Fruit fly (Drosophila melanogaster) whole organism, embryonic: ENCODE measurements around the gene CG31233.

ENCODE experiments used
- Adf1 ChIP-seq: fragments of 200-800 bp; sonication (Bioruptor generic); IDR thresholded peaks from 2 replicates; pipeline ENCODE4 v1.3.6; 2022; ENCODE audit warnings: missing biosample characterization, missing genetic modification characterization
- C15 ChIP-seq: fragments of 200-800 bp; sonication (Bioruptor generic); IDR thresholded peaks from 3 replicates; pipeline ENCODE4 v1.3.6; 2022; ENCODE audit warnings: missing biosample characterization, missing genetic modification characterization
- CG12236 ChIP-seq: fragments of 200-800 bp; sonication (Bioruptor generic); optimal IDR thresholded peaks from 2 replicates; lab custom pipeline; 2016; ENCODE audit warnings: missing biosample characterization, missing genetic modification characterization
- CG1233 ChIP-seq: fragments of 200-800 bp; sonication (Bioruptor generic); optimal IDR thresholded peaks from 4 replicates; lab custom pipeline; 2018; ENCODE audit warnings: missing biosample characterization, mild to moderate bottlenecking, missing genetic modification characterization
- CG13424 ChIP-seq: fragments of 200-800 bp; sonication (Bioruptor generic); optimal IDR thresholded peaks from 2 replicates; lab custom pipeline; 2019; ENCODE audit warnings: missing biosample characterization, mild to moderate bottlenecking, missing genetic modification characterization, moderate library complexity
- CG14667 ChIP-seq: fragments of 200-800 bp; sonication (Bioruptor generic); IDR thresholded peaks from 2 replicates; pipeline ENCODE4 v1.3.6; 2022; ENCODE audit warnings: missing biosample characterization, missing genetic modification characterization
- CG14965 ChIP-seq: fragments of 200-800 bp; sonication (Bioruptor generic); optimal IDR thresholded peaks from 2 replicates; lab custom pipeline; 2016; ENCODE audit warnings: missing biosample characterization, missing genetic modification characterization, borderline replicate concordance
- CG15011 ChIP-seq: fragments of 200-800 bp; sonication (Bioruptor generic); optimal IDR thresholded peaks from 3 replicates; lab custom pipeline; 2018; ENCODE audit warnings: missing biosample characterization, mild to moderate bottlenecking, missing genetic modification characterization
- CG1602 ChIP-seq: fragments of 200-800 bp; sonication (Bioruptor generic); optimal IDR thresholded peaks from 3 replicates; lab custom pipeline; 2016; ENCODE audit warnings: missing biosample characterization, missing genetic modification characterization
- CG17361 ChIP-seq: fragments of 200-800 bp; sonication (Bioruptor generic); IDR thresholded peaks from 3 replicates; pipeline ENCODE4 v1.3.6; 2022; ENCODE audit warnings: missing biosample characterization, missing genetic modification characterization
- CG17802 ChIP-seq: fragments of 200-800 bp; sonication (Bioruptor generic); optimal IDR thresholded peaks from 2 replicates; lab custom pipeline; 2018; ENCODE audit warnings: missing biosample characterization, mild to moderate bottlenecking, missing genetic modification characterization, moderate library complexity
- CG17912 ChIP-seq: fragments of 200-800 bp; sonication (Bioruptor generic); optimal IDR thresholded peaks from 2 replicates; lab custom pipeline; 2018; ENCODE audit warnings: missing biosample characterization, mild to moderate bottlenecking, missing genetic modification characterization
- CG18011 ChIP-seq: fragments of 200-800 bp; sonication (Bioruptor generic); optimal IDR thresholded peaks from 2 replicates; lab custom pipeline; 2017; ENCODE audit warnings: missing biosample characterization, missing genetic modification characterization, mild to moderate bottlenecking, moderate library complexity, missing genotype
- CG2199 ChIP-seq: fragments of 200-800 bp; sonication (Bioruptor generic); IDR thresholded peaks from 3 replicates; pipeline ENCODE4 v1.3.6; 2022; ENCODE audit warnings: missing biosample characterization, missing genetic modification characterization
- CG2712 ChIP-seq: fragments of 200-800 bp; optimal IDR thresholded peaks from 3 replicates; lab custom pipeline; 2019; ENCODE audit warnings: missing biosample characterization, mild to moderate bottlenecking, missing genetic modification characterization, moderate library complexity
- CG30403 ChIP-seq: fragments of 200-800 bp; sonication (Bioruptor generic); optimal IDR thresholded peaks from 3 replicates; lab custom pipeline; 2016; ENCODE audit warnings: missing biosample characterization, missing genetic modification characterization
- CG31388 ChIP-seq: fragments of 200-800 bp; sonication (Bioruptor generic); optimal IDR thresholded peaks from 2 replicates; lab custom pipeline; 2016; ENCODE audit warnings: missing biosample characterization, missing genetic modification characterization
- CG33213 ChIP-seq: fragments of 200-800 bp; sonication (Bioruptor generic); optimal IDR thresholded peaks from 3 replicates; lab custom pipeline; 2016; ENCODE audit warnings: missing biosample characterization, missing genetic modification characterization
- CG34422 ChIP-seq: fragments of 200-800 bp; sonication (Bioruptor generic); IDR thresholded peaks from 3 replicates; pipeline ENCODE4 v1.3.6; 2022; ENCODE audit warnings: missing biosample characterization, missing genetic modification characterization
- CG3726 ChIP-seq: fragments of 200-800 bp; sonication (Bioruptor generic); IDR thresholded peaks from 3 replicates; pipeline ENCODE4, ENCODE4 v1.3.6; 2022; ENCODE audit warnings: missing biosample characterization, missing genetic modification characterization
- CG3995 ChIP-seq: fragments of 200-800 bp; sonication (Bioruptor generic); optimal IDR thresholded peaks from 3 replicates; lab custom pipeline; 2016; ENCODE audit warnings: missing biosample characterization, missing genetic modification characterization
- CG4404 ChIP-seq: fragments of 200-800 bp; sonication (Bioruptor generic); IDR thresholded peaks from 2 replicates; pipeline ENCODE4 v1.3.6; 2022; ENCODE audit warnings: missing biosample characterization, missing genetic modification characterization
- CG5245 ChIP-seq: fragments of 200-800 bp; sonication (Bioruptor generic); optimal IDR thresholded peaks from 3 replicates; lab custom pipeline; 2016; ENCODE audit warnings: missing biosample characterization, missing genetic modification characterization
- CG7928 ChIP-seq: fragments of 200-800 bp; sonication (Bioruptor generic); optimal IDR thresholded peaks from 2 replicates; lab custom pipeline; 2017; ENCODE audit warnings: missing biosample characterization, mild to moderate bottlenecking, missing genetic modification characterization
- CG8765 ChIP-seq: fragments of 200-800 bp; sonication (Bioruptor generic); IDR thresholded peaks from 2 replicates; pipeline ENCODE4 v1.3.6; 2022; ENCODE audit warnings: missing biosample characterization, missing genetic modification characterization
- CG9817 ChIP-seq: fragments of 200-800 bp; sonication (Bioruptor generic); optimal IDR thresholded peaks from 2 replicates; lab custom pipeline; 2018; ENCODE audit warnings: missing biosample characterization, mild to moderate bottlenecking, missing genetic modification characterization, moderate library complexity
- CG9876 ChIP-seq: fragments of 200-800 bp; sonication (Bioruptor generic); optimal IDR thresholded peaks from 2 replicates; lab custom pipeline; 2016; ENCODE audit warnings: missing biosample characterization, missing genetic modification characterization
- Camta ChIP-seq: fragments of 200-800 bp; sonication (Bioruptor generic); optimal IDR thresholded peaks from 2 replicates; lab custom pipeline; 2016; ENCODE audit warnings: missing biosample characterization, missing genetic modification characterization
- Dek ChIP-seq: fragments of 200-800 bp; sonication (Bioruptor generic); optimal IDR thresholded peaks from 3 replicates; lab custom pipeline; 2019; ENCODE audit warnings: missing biosample characterization, mild to moderate bottlenecking, missing genetic modification characterization, moderate library complexity
- Dip3 ChIP-seq: fragments of 200-800 bp; sonication (Bioruptor generic); optimal IDR thresholded peaks from 3 replicates; lab custom pipeline; 2016; ENCODE audit warnings: missing biosample characterization, missing genetic modification characterization
- Hmr ChIP-seq: fragments of 200-800 bp; sonication (Bioruptor generic); optimal IDR thresholded peaks from 3 replicates; lab custom pipeline; 2017; ENCODE audit warnings: mild to moderate bottlenecking, missing biosample characterization, missing genetic modification reagents, missing genetic modification characterization
- Rx ChIP-seq: fragments of 200-800 bp; sonication (Bioruptor generic); IDR thresholded peaks from 2 replicates; pipeline ENCODE4 v1.3.6; 2022; ENCODE audit warnings: missing biosample characterization, missing genetic modification characterization
- Sox100B ChIP-seq: fragments of 200-800 bp; sonication (Bioruptor generic); optimal IDR thresholded peaks from 3 replicates; lab custom pipeline; 2018; ENCODE audit warnings: missing biosample characterization, mild to moderate bottlenecking, missing genetic modification characterization
- Spps ChIP-seq: fragments of 200-800 bp; sonication (Bioruptor generic); optimal IDR thresholded peaks from 2 replicates; lab custom pipeline; 2018; ENCODE audit warnings: missing biosample characterization, mild to moderate bottlenecking, missing genetic modification characterization
- Xrp1 ChIP-seq: fragments of 200-800 bp; sonication (Bioruptor generic); IDR thresholded peaks from 2 replicates; pipeline ENCODE4 v1.3.6; 2022; ENCODE audit warnings: missing biosample characterization, missing genetic modification characterization
- bsh ChIP-seq, 2 experiments: fragments of 200-800 bp; sonication (Bioruptor generic); optimal IDR thresholded peaks; 2 replicates each; lab custom pipeline; 2017 to 2018; ENCODE audit warnings: mild to moderate bottlenecking in 2 of 2, missing biosample characterization in 2 of 2, missing genetic modification characterization in 2 of 2, moderate library complexity in 1 of 2
- chm ChIP-seq: fragments of 200-800 bp; sonication (Bioruptor generic); IDR thresholded peaks from 2 replicates; pipeline ENCODE4 v1.3.6; 2022; ENCODE audit warnings: missing biosample characterization, missing genetic modification characterization
- cwo ChIP-seq: fragments of 200-800 bp; sonication (Bioruptor generic); optimal IDR thresholded peaks from 3 replicates; lab custom pipeline; 2017; ENCODE audit warnings: missing biosample characterization, missing genetic modification characterization, mild to moderate bottlenecking, moderate library complexity, missing genetic modification reagents
- dmrt11E ChIP-seq: fragments of 200-800 bp; sonication (Bioruptor generic); optimal IDR thresholded peaks from 3 replicates; lab custom pipeline; 2018; ENCODE audit warnings: missing biosample characterization, mild to moderate bottlenecking, missing genetic modification characterization, moderate library complexity
- fd3F ChIP-seq: fragments of 200-800 bp; sonication (Bioruptor generic); optimal IDR thresholded peaks from 2 replicates; lab custom pipeline; 2018; ENCODE audit warnings: missing biosample characterization, mild to moderate bottlenecking, missing genetic modification characterization, moderate library complexity
- fu2 ChIP-seq: fragments of 200-800 bp; sonication (Bioruptor generic); optimal IDR thresholded peaks from 2 replicates; lab custom pipeline; 2016; ENCODE audit warnings: missing biosample characterization, missing genetic modification characterization
- gro ChIP-seq: fragments of 200-800 bp; sonication (Bioruptor generic); optimal IDR thresholded peaks from 2 replicates; lab custom pipeline; 2016; ENCODE audit warnings: missing biosample characterization, missing genetic modification characterization
- ham ChIP-seq: fragments of 200-800 bp; sonication (Bioruptor generic); IDR thresholded peaks from 2 replicates; pipeline ENCODE4 v1.3.6; 2022; ENCODE audit warnings: missing biosample characterization, missing genetic modification characterization
- lilli ChIP-seq: fragments of 200-800 bp; sonication (Bioruptor generic); optimal IDR thresholded peaks from 3 replicates; lab custom pipeline; 2016; ENCODE audit warnings: missing biosample characterization, missing genetic modification characterization
- oc ChIP-seq: fragments of 200-800 bp; sonication (Bioruptor generic); optimal IDR thresholded peaks from 2 replicates; lab custom pipeline; 2018; ENCODE audit warnings: missing biosample characterization, mild to moderate bottlenecking, missing genetic modification characterization, moderate library complexity
- org-1 ChIP-seq: fragments of 200-800 bp; sonication (Bioruptor generic); optimal IDR thresholded peaks from 2 replicates; lab custom pipeline; 2017; ENCODE audit warnings: missing biosample characterization, missing genetic modification characterization
- otp ChIP-seq: fragments of 200-800 bp; sonication (Bioruptor generic); IDR thresholded peaks from 3 replicates; pipeline ENCODE4, ENCODE4 v1.3.6; 2022; ENCODE audit warnings: missing biosample characterization, missing genetic modification characterization
- p53 ChIP-seq: fragments of 200-800 bp; sonication (Bioruptor generic); optimal IDR thresholded peaks from 2 replicates; lab custom pipeline; 2016; ENCODE audit warnings: missing biosample characterization, missing genetic modification characterization
- pnt ChIP-seq: fragments of 200-800 bp; sonication (Bioruptor generic); optimal IDR thresholded peaks from 3 replicates; lab custom pipeline; 2016; ENCODE audit warnings: missing biosample characterization, missing genetic modification characterization
- pum ChIP-seq: fragments of 200-800 bp; sonication (Bioruptor generic); optimal IDR thresholded peaks from 2 replicates; lab custom pipeline; 2016; ENCODE audit warnings: missing biosample characterization, missing genetic modification characterization
- run ChIP-seq: fragments of 200-800 bp; sonication (Bioruptor generic); optimal IDR thresholded peaks from 3 replicates; lab custom pipeline; 2018; ENCODE audit warnings: missing biosample characterization, mild to moderate bottlenecking, missing genetic modification characterization
- yki ChIP-seq: fragments of >200 bp; optimal IDR thresholded peaks from 3 replicates; lab custom pipeline; 2018

Gene CG31233

DNA sequence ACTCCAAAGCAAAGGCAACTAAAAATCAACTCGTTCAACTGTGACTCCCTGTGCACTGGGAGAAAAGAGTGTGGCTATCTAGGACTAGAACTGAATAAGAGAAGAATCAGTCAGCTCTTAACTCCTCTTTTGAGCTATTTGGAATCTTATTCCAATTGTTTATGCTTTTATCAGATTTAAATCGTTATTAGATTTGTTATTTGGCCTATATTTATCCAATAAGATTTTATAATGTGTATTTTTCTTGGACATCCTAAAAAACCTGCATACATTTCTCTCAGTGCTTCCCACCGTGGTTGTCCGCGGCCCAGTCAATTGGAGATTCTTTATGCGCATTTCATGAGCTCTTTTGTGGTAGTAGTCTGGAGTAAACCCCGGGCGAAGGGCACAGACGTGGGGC lies 31.8 kb downstream of the CG31233 start (continued):
- TF ChIP-seq CG33213: peak; percentile 12
- no peak for TF ChIP-seq run (tag; lab: Kevin White, UChicago)
- no peak for TF ChIP-seq chm (GFP tag; lab: Robert Waterston, UW)
- TF ChIP-seq Rx (GFP tag; lab: Robert Waterston, UW): no peak
- no peak for TF ChIP-seq CG2199
- peak; percentile 13 for TF ChIP-seq Dek (tag; lab: Kevin White, UChicago)
- no peak for TF ChIP-seq p53
- TF ChIP-seq CG12236 (GFP tag; lab: Kevin White, UChicago): peak; percentile 28
- TF ChIP-seq pum (GFP tag; lab: Kevin White, UChicago): peak; percentile 51
- peak; percentile 75 for TF ChIP-seq Xrp1 (GFP tag; lab: Robert Waterston, UW)
- peak; percentile 51 for TF ChIP-seq Hmr (GFP tag; lab: Kevin White, UChicago)
- TF ChIP-seq CG14965: no peak
- no peak; the same call in 1 of the 2 replicates for TF ChIP-seq CG4404 (GFP tag; lab: Robert Waterston, UW)
- TF ChIP-seq CG3726 (GFP tag; lab: Robert Waterston, UW): no peak
- peak; percentile 51 for TF ChIP-seq Spps
- TF ChIP-seq Adf1: no peak
- peak; percentile 18 for TF ChIP-seq CG15011
- no peak for TF ChIP-seq yki (lab: Kevin White, UChicago)
- no peak for TF ChIP-seq CG8765 (GFP tag; lab: Robert Waterston, UW)
- peak; percentile 78 to 80 for TF ChIP-seq bsh (GFP tag; optimal IDR thresholded peaks at IDR 0.05; lab: Kevin White, UChicago)
- no peak for TF ChIP-seq CG7928 (GFP tag; lab: Kevin White, UChicago)
- TF ChIP-seq lilli (GFP tag; lab: Kevin White, UChicago): peak; percentile 57
- TF ChIP-seq CG34422: peak; percentile 71; the same call in 1 of the 3 replicates
- TF ChIP-seq fu2 (GFP tag; lab: Kevin White, UChicago): no peak
- no peak for TF ChIP-seq Sox100B
- peak; percentile 22 for TF ChIP-seq CG5245
- peak; percentile 36 for TF ChIP-seq cwo (GFP tag; lab: Kevin White, UChicago)
- TF ChIP-seq CG31388 (GFP tag; lab: Kevin White, UChicago): no peak
- peak; percentile 80 for TF ChIP-seq CG2712 (tag; lab: Kevin White, UChicago)
- no peak for TF ChIP-seq CG17912 (GFP tag; lab: Kevin White, UChicago)
- peak; percentile 49 for TF ChIP-seq pnt (GFP tag; lab: Kevin White, UChicago)
- TF ChIP-seq CG17802 (tag; lab: Kevin White, UChicago): peak; percentile 14
- TF ChIP-seq Dip3 (GFP tag; lab: Kevin White, UChicago): peak; percentile 55
- TF ChIP-seq dmrt11E: peak; percentile 58
- TF ChIP-seq CG17361 (GFP tag; lab: Robert Waterston, UW): no peak; the same call in 1 of the 3 replicates
- TF ChIP-seq C15 (GFP tag; lab: Robert Waterston, UW): no peak
- TF ChIP-seq otp (GFP tag; lab: Robert Waterston, UW): peak; percentile 36; the same call in 1 of the 3 replicates
- peak; percentile 62 for TF ChIP-seq fd3F (GFP tag; lab: Kevin White, UChicago)
- TF ChIP-seq CG13424 (tag; lab: Kevin White, UChicago): peak; percentile 67
- TF ChIP-seq CG30403 (GFP tag; lab: Kevin White, UChicago): peak; percentile 76
- TF ChIP-seq CG9876: no peak
- TF ChIP-seq oc (tag; lab: Kevin White, UChicago): no peak
- TF ChIP-seq CG18011 (GFP tag; lab: Kevin White, UChicago): peak; percentile 20
- TF ChIP-seq org-1: peak; percentile 18
- peak; percentile 69 for TF ChIP-seq Camta (GFP tag; lab: Kevin White, UChicago)
- TF ChIP-seq CG3995: no peak
- TF ChIP-seq CG9817 (tag; lab: Kevin White, UChicago): peak; percentile 45
- TF ChIP-seq gro (GFP tag; lab: Kevin White, UChicago): peak; percentile 41
- TF ChIP-seq ham (GFP tag; lab: Robert Waterston, UW): no peak
- TF ChIP-seq CG14667 (GFP tag; lab: Robert Waterston, UW): peak; percentile 59; the same call in 1 of the 2 replicates
- peak; percentile 35 for TF ChIP-seq CG1233 (GFP tag; lab: Kevin White, UChicago)
- peak; percentile 53 for TF ChIP-seq CG1602 (GFP tag; lab: Kevin White, UChicago)
